Fruit fly (Drosophila melanogaster) whole organism, pupa: Measurements from ENCODE around the gene Ugt307A1.

ENCODE experiments used
- CG12605 ChIP-seq: fragments of 200-800 bp; sonication (Bioruptor generic); IDR thresholded peaks from 2 replicates; pipeline ENCODE4 v1.3.6; 2022; ENCODE audit warnings: missing biosample characterization, missing genetic modification characterization
- CG13204 ChIP-seq: fragments of 200-800 bp; sonication (Bioruptor generic); optimal IDR thresholded peaks from 2 replicates; lab custom pipeline; 2018; ENCODE audit warnings: missing biosample characterization, mild to moderate bottlenecking, missing genetic modification characterization, moderate library complexity
- CG14655 ChIP-seq: fragments of 200-800 bp; sonication (Bioruptor generic); optimal IDR thresholded peaks from 3 replicates; lab custom pipeline; 2017; ENCODE audit warnings: mild to moderate bottlenecking, missing biosample characterization, missing genetic modification reagents, missing genetic modification characterization
- CG15710 ChIP-seq: fragments of 200-800 bp; sonication (Bioruptor generic); optimal IDR thresholded peaks from 2 replicates; lab custom pipeline; 2018; ENCODE audit warnings: missing biosample characterization, mild to moderate bottlenecking, missing genetic modification characterization, moderate library complexity
- CG17806 ChIP-seq: fragments of 200-800 bp; sonication (Bioruptor generic); optimal IDR thresholded peaks from 2 replicates; lab custom pipeline; 2018; ENCODE audit warnings: missing biosample characterization, mild to moderate bottlenecking, missing genetic modification characterization, moderate library complexity
- CG32121 ChIP-seq: fragments of 200-800 bp; sonication (Bioruptor generic); IDR thresholded peaks from 2 replicates; pipeline ENCODE4 v1.3.6; 2022; ENCODE audit warnings: missing biosample characterization, missing genetic modification characterization
- CG34367 ChIP-seq: fragments of 200-800 bp; sonication (Bioruptor generic); optimal IDR thresholded peaks from 2 replicates; lab custom pipeline; 2018; ENCODE audit warnings: missing biosample characterization, mild to moderate bottlenecking, missing genetic modification characterization
- CG4496 ChIP-seq: fragments of 200-800 bp; sonication (Bioruptor generic); IDR thresholded peaks from 3 replicates; pipeline ENCODE4 v1.3.6; 2022; ENCODE audit warnings: missing biosample characterization, missing genetic modification characterization
- CG8301 ChIP-seq: fragments of 200-800 bp; sonication (Bioruptor generic); optimal IDR thresholded peaks from 2 replicates; lab custom pipeline; 2018; ENCODE audit warnings: missing biosample characterization, mild to moderate bottlenecking, missing genetic modification characterization
- CG9948 ChIP-seq: fragments of 200-800 bp; sonication (Bioruptor generic); optimal IDR thresholded peaks from 2 replicates; lab custom pipeline; 2018; ENCODE audit warnings: missing biosample characterization, mild to moderate bottlenecking, missing genetic modification characterization, moderate library complexity
- D1 ChIP-seq: fragments of 200-800 bp; sonication (Bioruptor generic); optimal IDR thresholded peaks from 2 replicates; lab custom pipeline; 2018; ENCODE audit warnings: missing biosample characterization, mild to moderate bottlenecking, missing genetic modification characterization, moderate library complexity
- EcR ChIP-seq: fragments of 200-800 bp; sonication (Bioruptor generic); optimal IDR thresholded peaks from 3 replicates; lab custom pipeline; 2019; ENCODE audit warnings: missing biosample characterization, missing genetic modification characterization, mild to moderate bottlenecking, moderate library complexity, missing genetic modification reagents
- Pif1B ChIP-seq: fragments of 200-800 bp; sonication (Bioruptor generic); optimal IDR thresholded peaks from 3 replicates; lab custom pipeline; 2016; ENCODE audit warnings: missing biosample characterization, missing genetic modification characterization
- gl ChIP-seq: fragments of 200-800 bp; sonication (Bioruptor generic); optimal IDR thresholded peaks from 2 replicates; lab custom pipeline; 2018; ENCODE audit warnings: missing biosample characterization, mild to moderate bottlenecking, missing genetic modification characterization

dm6 chr2L:7060751-7061150, 7.0 kb upstream of the Ugt307A1 start, which contains the start of gene Mst27D:
- TF ChIP-seq CG13204 (GFP tag; lab: Kevin White, UChicago) (no peak), CG15710 (tag; lab: Kevin White, UChicago) (no peak), CG12605 (GFP tag; lab: Robert Waterston, UW) (no peak), CG9948 (no peak), CG8301 (tag; lab: Kevin White, UChicago) (no peak), EcR (no peak), CG14655 (GFP tag; lab: Kevin White, UChicago) (no peak), CG4496 (GFP tag; lab: Robert Waterston, UW) (no peak), gl (tag; lab: Kevin White, UChicago) (no peak), D1 (tag; lab: Kevin White, UChicago) (no peak), CG17806 (tag; lab: Kevin White, UChicago) (no peak), Pif1B (no peak), CG32121 (GFP tag; lab: Robert Waterston, UW) (no peak), CG34367 (tag; lab: Kevin White, UChicago) (no peak)
